Worm (Caenorhabditis elegans): ENCODE results near the gene K01F9.2.
A peak's percentile ranks its signal among the peaks of the same experiment; 100 is the strongest.

The K01F9.2 gene

DNA sequence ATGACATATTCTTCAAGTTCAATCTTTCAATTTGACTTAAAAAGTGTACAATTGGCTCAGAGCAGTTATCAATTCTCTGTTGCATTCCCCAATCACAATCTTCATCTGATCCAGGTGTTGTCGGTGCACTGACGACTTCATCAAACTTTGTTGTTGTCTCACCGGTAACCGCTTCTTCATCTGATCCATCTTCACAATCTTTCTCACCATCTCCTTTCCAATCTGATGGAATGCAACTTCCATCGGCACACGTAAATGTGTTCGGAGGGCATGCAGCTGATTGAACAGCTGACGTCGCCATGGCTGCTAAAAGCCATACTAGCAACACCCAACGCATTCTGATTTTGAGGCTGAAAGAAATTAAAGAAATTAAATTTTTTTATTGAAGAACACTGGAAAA is 38.9 kb downstream of the K01F9.2 start, which contains the start of gene F44E2.4:
F44E2.4 (minus strand) TSS at position 350 of the 400 bp plus-strand sequence.
- TF ChIP-seq cebp-2 (GFP tag; IDR thresholded peaks at IDR 0.05): no peak
- TF ChIP-seq B0261.1 (tag; optimal IDR thresholded peaks at IDR 0.05): no peak
- TF ChIP-seq gei-17 (GFP tag; optimal IDR thresholded peaks at IDR 0.05): no peak
- TF ChIP-seq let-526 (GFP tag; IDR thresholded peaks at IDR 0.05): no peak
- TF ChIP-seq snpc-1.3 (tag; optimal IDR thresholded peaks at IDR 0.05; ENCODE audit: insufficient read depth): no peak
- no peak for TF ChIP-seq ztf-22 (GFP tag; optimal IDR thresholded peaks at IDR 0.05)
- TF ChIP-seq efl-1 (GFP tag; optimal IDR thresholded peaks at IDR 0.05): no peak
- TF ChIP-seq ztf-26 (tag; optimal IDR thresholded peaks at IDR 0.05): no peak
- no peak for TF ChIP-seq lin-40 (tag; optimal IDR thresholded peaks at IDR 0.05)
- no peak for TF ChIP-seq B0035.1 (tag; optimal IDR thresholded peaks at IDR 0.05)
- no peak for TF ChIP-seq lsy-27 (tag; optimal IDR thresholded peaks at IDR 0.05; ENCODE audit: borderline replicate concordance, insufficient read depth)
- TF ChIP-seq T07F8.4 (tag; optimal IDR thresholded peaks at IDR 0.05): no peak
- no peak for TF ChIP-seq F55B11.4 (tag; optimal IDR thresholded peaks at IDR 0.05; ENCODE audit: borderline replicate concordance, insufficient read depth)
- TF ChIP-seq unc-130 (GFP tag; optimal IDR thresholded peaks at IDR 0.05): no peak
- no peak for TF ChIP-seq ztf-28 (GFP tag; IDR thresholded peaks at IDR 0.05)
- no peak for TF ChIP-seq pha-4 (tag; optimal IDR thresholded peaks at IDR 0.05)
- no peak for TF ChIP-seq lin-54 (GFP tag; optimal IDR thresholded peaks at IDR 0.05)
- TF ChIP-seq ceh-79 (tag; optimal IDR thresholded peaks at IDR 0.05): no peak
- TF ChIP-seq ztf-3 (GFP tag; optimal IDR thresholded peaks at IDR 0.05): no peak

DNA sequence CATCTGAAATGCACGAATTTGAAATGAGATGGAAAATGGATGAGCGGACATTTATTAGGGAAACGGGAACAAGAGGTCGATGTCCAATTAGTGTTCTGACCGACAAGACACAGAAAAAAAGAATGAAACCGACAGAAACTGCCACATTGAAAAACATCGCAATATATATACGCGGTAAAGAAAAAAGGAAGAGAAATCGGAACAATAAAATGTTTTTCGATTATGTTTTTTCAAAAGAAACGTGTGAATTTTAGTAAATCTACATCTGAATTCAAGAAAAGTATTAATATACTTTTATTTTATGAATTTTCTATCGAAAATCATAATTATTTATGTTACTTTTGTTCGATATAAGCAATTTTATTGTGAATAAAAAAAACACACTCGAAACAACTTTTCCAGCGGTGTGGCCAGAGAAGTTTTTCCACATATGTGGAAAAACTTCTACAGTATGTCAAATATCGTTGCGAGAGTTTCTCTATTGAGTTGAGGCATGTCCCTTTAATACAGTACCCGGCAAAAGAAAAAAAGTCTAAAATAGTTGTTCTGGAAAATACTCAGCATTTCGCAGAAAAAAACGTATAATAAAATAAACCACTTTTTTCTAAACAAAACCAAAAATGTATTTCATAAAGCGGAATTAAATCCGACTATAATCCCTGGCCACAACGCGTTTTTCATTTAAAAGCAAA is 45.7 kb downstream of the K01F9.2 start, which contains the start of gene F44E2.10:
F44E2.10 (minus strand) TSS at position 51 of the 692 bp plus-strand sequence.
- TF ChIP-seq F33H1.4 (GFP tag; IDR thresholded peaks at IDR 0.05): peak; percentile 83
- TF ChIP-seq ztf-26 (tag; optimal IDR thresholded peaks at IDR 0.05): no peak
- TF ChIP-seq xnd-1 (tag; optimal IDR thresholded peaks at IDR 0.05): peak; percentile 67
- no peak for TF ChIP-seq B0019.2 (GFP tag; conservative IDR thresholded peaks at IDR 0.05)
- TF ChIP-seq pha-4 (tag; optimal IDR thresholded peaks at IDR 0.05): no peak
- peak; percentile 88 for TF ChIP-seq lsl-1 (GFP tag; optimal IDR thresholded peaks at IDR 0.05)
- TF ChIP-seq madf-8 (GFP tag; conservative IDR thresholded peaks at IDR 0.05): peak; percentile 46
- TF ChIP-seq gei-17 (GFP tag; optimal IDR thresholded peaks at IDR 0.05): no peak
- no peak for TF ChIP-seq lin-26 (GFP tag; IDR thresholded peaks at IDR 0.05)
- no peak for TF ChIP-seq Y79H2A.3 (GFP tag; conservative IDR thresholded peaks at IDR 0.05)
- no peak for TF ChIP-seq hsf-1 (GFP tag; IDR thresholded peaks at IDR 0.05)
- TF ChIP-seq dpl-1 (GFP tag; optimal IDR thresholded peaks at IDR 0.05): peak; percentile 23
- TF ChIP-seq nfyb-1 (GFP tag; IDR thresholded peaks at IDR 0.05): no peak
- peak; percentile 72 for TF ChIP-seq madf-6 (GFP tag; IDR thresholded peaks at IDR 0.05)
- no peak for TF ChIP-seq lin-35 (GFP tag; optimal IDR thresholded peaks at IDR 0.05)

DNA sequence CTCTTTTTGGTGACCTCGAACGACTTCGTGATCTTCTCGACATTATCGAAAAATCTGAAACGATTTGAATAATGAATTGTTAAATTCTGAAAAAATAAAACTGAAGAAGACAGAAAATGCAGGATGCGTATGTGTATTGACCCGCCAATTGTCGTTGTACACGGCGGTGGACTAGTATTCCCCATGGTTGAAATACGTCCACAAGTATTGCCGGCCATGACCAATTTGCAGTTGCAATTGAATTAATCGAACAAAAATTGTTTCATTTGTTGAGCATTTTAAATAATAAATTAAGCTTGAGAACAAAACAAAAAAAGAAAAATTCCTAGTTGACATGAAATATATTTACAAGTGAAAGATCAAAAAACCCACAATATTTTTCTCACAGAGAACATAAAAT is 47.7 kb downstream of the K01F9.2 start, which contains the start of gene F44E2.3:
F44E2.3 (minus strand) TSS at position 61 of the 400 bp plus-strand sequence.
- TF ChIP-seq D2030.7 (GFP tag; IDR thresholded peaks at IDR 0.05) (0 out of 2 replicates have a peak, but pooled peaks have one; percentile 24), ceh-27 (GFP tag; optimal IDR thresholded peaks at IDR 0.05) (no peak)

- TF ChIP-seq F39B2.1 (GFP tag; IDR thresholded peaks at IDR 0.05): no peak
- TF ChIP-seq ztf-3 (GFP tag; optimal IDR thresholded peaks at IDR 0.05): no peak
- no peak for TF ChIP-seq snpc-1.1 (tag; optimal IDR thresholded peaks at IDR 0.05; ENCODE audit: insufficient read depth)
- no peak for TF ChIP-seq lin-40 (tag; optimal IDR thresholded peaks at IDR 0.05)
- TF ChIP-seq ets-4 (GFP tag; optimal IDR thresholded peaks at IDR 0.05): no peak
- TF ChIP-seq C06A6.2 (GFP tag; conservative IDR thresholded peaks at IDR 0.05): no peak
- TF ChIP-seq chd-7 (tag; optimal IDR thresholded peaks at IDR 0.05): no peak
- TF ChIP-seq athp-1 (tag; optimal IDR thresholded peaks at IDR 0.05): no peak
- TF ChIP-seq zfh-2 (GFP tag; conservative IDR thresholded peaks at IDR 0.05): no peak
- TF ChIP-seq T07F8.4 (tag; optimal IDR thresholded peaks at IDR 0.05): no peak
- TF ChIP-seq sdz-38 (tag; optimal IDR thresholded peaks at IDR 0.05): no peak
These were observed 49.8 kb downstream of the K01F9.2 start, which contains the start of gene F54F2.9 for ce11 chrIII:8827128-8827527. TSS of gene F54F2.9 (minus strand) at chrIII:8827228.

Measured in whole organism, young adult.